Fruit fly (Drosophila melanogaster) S2 (cell line): ENCODE data around the gene ush.

Source experiments
- CG8478 ChIP-seq: fragments of >200 bp; optimal IDR thresholded peaks from 2 replicates; lab custom pipeline; 2018
- CTCF ChIP-seq, 2 experiments: fragments of >200 bp; optimal IDR thresholded peaks; 2 replicates each; lab custom pipeline; 2018

DNA sequence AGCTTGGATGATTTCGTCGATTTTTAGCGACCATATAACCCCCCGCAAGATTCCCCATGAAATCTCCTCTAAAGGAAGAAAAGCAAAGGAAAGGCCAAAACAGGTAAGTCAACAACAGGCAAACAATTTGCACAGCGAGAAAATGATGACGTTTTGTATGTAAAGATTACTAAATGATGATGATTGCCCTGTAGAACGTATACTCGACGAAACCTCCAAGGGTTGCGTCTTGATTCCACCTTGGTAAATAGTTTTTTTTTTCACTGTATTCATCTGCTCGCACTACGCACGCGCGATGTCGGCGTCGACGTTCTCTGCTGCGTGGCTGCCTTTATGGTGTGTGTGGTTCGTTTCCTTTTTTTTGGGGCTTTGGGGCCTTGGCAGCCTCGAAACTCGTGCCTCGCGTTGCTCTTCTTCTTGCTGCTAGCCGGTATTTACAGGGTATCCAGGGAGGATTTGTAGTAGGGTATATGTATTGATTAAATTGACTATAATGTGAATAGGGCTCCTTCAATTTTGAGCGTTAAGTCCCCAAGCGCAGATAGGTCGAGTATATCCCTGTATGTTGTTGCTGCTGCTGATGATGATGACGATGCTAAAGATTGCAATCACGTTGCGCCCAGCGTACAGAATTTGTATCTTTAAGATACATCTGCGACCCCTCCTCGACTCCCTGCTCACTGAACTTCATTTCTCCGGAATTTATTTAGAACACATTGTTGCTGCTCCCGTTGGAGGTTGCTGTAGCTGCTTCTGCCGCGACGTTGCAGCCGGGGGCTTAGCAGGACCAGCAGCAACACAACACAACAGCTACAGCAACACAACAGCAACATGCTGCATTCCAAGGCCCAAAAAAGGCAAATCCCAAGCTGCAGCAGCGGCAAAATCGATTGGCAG is 48.4 kb upstream of the ush start:
- TF ChIP-seq CG8478 (lab: Kevin White, UChicago) (no peak), CTCF (optimal IDR thresholded peaks at IDR 0.05; lab: Kevin White, UChicago) (no peak)
